Fruit fly (Drosophila melanogaster) whole organism, adult: Measurements from ENCODE around the gene CG14331.

Experiments used
- CG14711 ChIP-seq: fragments of 200-800 bp; sonication (Bioruptor generic); optimal IDR thresholded peaks from 2 replicates; lab custom pipeline; 2018; ENCODE audit warnings: missing biosample characterization, mild to moderate bottlenecking, missing genetic modification characterization, moderate library complexity
- CG33017 ChIP-seq: fragments of 200-800 bp; sonication (Bioruptor generic); optimal IDR thresholded peaks from 2 replicates; lab custom pipeline; 2018; ENCODE audit warnings: missing biosample characterization, mild to moderate bottlenecking, missing genetic modification characterization, moderate library complexity
- CG7101 ChIP-seq: fragments of 200-800 bp; sonication (Bioruptor generic); optimal IDR thresholded peaks from 2 replicates; lab custom pipeline; 2018; ENCODE audit warnings: missing biosample characterization, mild to moderate bottlenecking, missing genetic modification characterization, moderate library complexity
- Crg-1 ChIP-seq: fragments of 200-800 bp; sonication (Bioruptor generic); optimal IDR thresholded peaks from 2 replicates; lab custom pipeline; 2016; ENCODE audit warnings: missing biosample characterization, missing genetic modification characterization
- Mnt ChIP-seq: fragments of 200-800 bp; sonication (Bioruptor generic); optimal IDR thresholded peaks from 2 replicates; lab custom pipeline; 2016; ENCODE audit warnings: missing biosample characterization, mild to moderate bottlenecking, missing genetic modification characterization
- kay ChIP-seq: fragments of 200-800 bp; sonication (Bioruptor generic); peaks from one replicate; lab custom pipeline; 2016; ENCODE audit warnings: missing biosample characterization, missing genetic modification characterization, borderline replicate concordance
- pad ChIP-seq: fragments of 200-800 bp; sonication (Bioruptor generic); optimal IDR thresholded peaks from 3 replicates; lab custom pipeline; 2017; ENCODE audit warnings: missing biosample characterization, missing genetic modification characterization, mild to moderate bottlenecking, moderate library complexity, missing genetic modification reagents

dm6 chr3R:17425417-17425915, 15.1 kb downstream of the CG14331 start, which contains the start of gene cysu:
- no peak for TF ChIP-seq CG33017 (tag; lab: Kevin White, UChicago)
- TF ChIP-seq kay (GFP tag; lab: Kevin White, UChicago) = no peak
- TF ChIP-seq Crg-1 = no peak
- no peak for TF ChIP-seq pad (GFP tag; lab: Kevin White, UChicago)
- no peak for TF ChIP-seq CG7101 (tag; lab: Kevin White, UChicago)
- TF ChIP-seq CG14711 (tag; lab: Kevin White, UChicago) = no peak
- no peak for TF ChIP-seq Mnt
